Worm (Caenorhabditis elegans) whole organism, mixed stage, embryonic: ENCODE data around the gene Y55F3BR.2.
A peak's percentile ranks its signal among the peaks of the same experiment; 100 is the strongest.

ENCODE experiments used
- blmp-1 ChIP-seq: fragments of 150-350 bp; optimal IDR thresholded peaks from 2 replicates; lab custom pipeline; 2014; ENCODE audit warnings: missing biosample characterization, missing genetic modification characterization
- cnd-1 ChIP-seq: fragments of 200-800 bp; sonication (Bioruptor generic); optimal IDR thresholded peaks from 2 replicates; lab custom pipeline; 2018; ENCODE audit warnings: mild to moderate bottlenecking, missing genetic modification characterization, missing compliant biosample characterization
- elt-1 ChIP-seq: sonication (generic microtip); optimal IDR thresholded peaks from 2 replicates; lab custom pipeline; 2017; ENCODE audit warnings: missing genetic modification characterization, mild to moderate bottlenecking, missing compliant biosample characterization, antibody characterized with exemption, moderate library complexity, borderline replicate concordance; ENCODE audit not compliant: insufficient read depth
- lin-13 ChIP-seq: fragments of 150-350 bp; optimal IDR thresholded peaks from 2 replicates; lab custom pipeline; 2014; ENCODE audit warnings: missing biosample characterization, missing genetic modification characterization
- lsy-2 ChIP-seq: fragments of 150-350 bp; optimal IDR thresholded peaks from 2 replicates; lab custom pipeline; 2014; ENCODE audit warnings: missing biosample characterization, missing genetic modification characterization
- mep-1 ChIP-seq: fragments of 150-350 bp; optimal IDR thresholded peaks from 2 replicates; lab custom pipeline; 2017; ENCODE audit warnings: missing biosample characterization, missing genetic modification reagents, missing genetic modification characterization, inconsistent platforms
- nhr-2 ChIP-seq: fragments of 150-350 bp; optimal IDR thresholded peaks from 2 replicates; lab custom pipeline; 2014; ENCODE audit warnings: missing biosample characterization, missing genetic modification characterization
- nhr-76 ChIP-seq: sonication (generic microtip); optimal IDR thresholded peaks from 2 replicates; lab custom pipeline; 2017; ENCODE audit warnings: missing biosample characterization, missing genetic modification characterization
- snpc-4 ChIP-seq: fragments of 150-350 bp; optimal IDR thresholded peaks from 2 replicates; lab custom pipeline; 2014; ENCODE audit warnings: missing biosample characterization, missing genetic modification characterization
- sptf-1 ChIP-seq: sonication (generic microtip); optimal IDR thresholded peaks from 2 replicates; lab custom pipeline; 2017; ENCODE audit warnings: mild to moderate bottlenecking, missing genetic modification characterization, moderate library complexity, missing compliant biosample characterization

- no peak for TF ChIP-seq snpc-4
- TF ChIP-seq mep-1 = peak; percentile 65
- no peak for TF ChIP-seq nhr-76 (tag; lab: Kevin White, UChicago)
- TF ChIP-seq sptf-1 = no peak
- TF ChIP-seq elt-1 (tag; lab: Kevin White, UChicago) = no peak
- peak; percentile 19 for TF ChIP-seq lin-13 (tag; lab: Kevin White, UChicago)
- TF ChIP-seq blmp-1 (tag; lab: Kevin White, UChicago) = no peak
- TF ChIP-seq cnd-1 (tag; lab: Kevin White, UChicago) = no peak
- no peak for TF ChIP-seq nhr-2
- TF ChIP-seq lsy-2 (tag; lab: Kevin White, UChicago) = peak; percentile 65
Measured at ce11 chrIV:828427-828826, 30.3 kb upstream of the Y55F3BR.2 start.
